Fruit fly (Drosophila melanogaster) whole organism, embryonic: ENCODE results near the gene CG44044.

Experiments
- Atf6 ChIP-seq: fragments of 200-800 bp; sonication (Bioruptor generic); IDR thresholded peaks from 2 replicates; pipeline ENCODE4 v1.3.6; 2022; ENCODE audit warnings: missing biosample characterization, missing genetic modification characterization
- B-H2 ChIP-seq: fragments of 200-800 bp; sonication (Bioruptor generic); optimal IDR thresholded peaks from 2 replicates; lab custom pipeline; 2018; ENCODE audit warnings: missing biosample characterization, mild to moderate bottlenecking, missing genetic modification characterization
- BEAF-32 ChIP-seq: fragments of 200-800 bp; sonication (Bioruptor generic); optimal IDR thresholded peaks from 3 replicates; lab custom pipeline; 2017; ENCODE audit warnings: missing biosample characterization, missing genetic modification characterization, mild to moderate bottlenecking, moderate library complexity, missing genetic modification reagents
- CG11247 ChIP-seq: fragments of 200-800 bp; sonication (Bioruptor generic); IDR thresholded peaks from 2 replicates; pipeline ENCODE4 v1.3.6; 2022; ENCODE audit warnings: missing biosample characterization, missing genetic modification characterization
- CG11456 ChIP-seq: fragments of 200-800 bp; sonication (Bioruptor generic); IDR thresholded peaks from 3 replicates; pipeline ENCODE4 v1.3.6; 2022; ENCODE audit warnings: missing biosample characterization, missing genetic modification characterization
- CG11696 ChIP-seq: fragments of 200-800 bp; sonication (Bioruptor generic); IDR thresholded peaks from 2 replicates; pipeline ENCODE4 v1.3.6; 2022; ENCODE audit warnings: missing biosample characterization, missing genetic modification characterization
- CG13296 ChIP-seq: fragments of 200-800 bp; sonication (Bioruptor generic); optimal IDR thresholded peaks from 3 replicates; lab custom pipeline; 2018; ENCODE audit warnings: missing biosample characterization, mild to moderate bottlenecking, missing genetic modification characterization
- CG14050 ChIP-seq: fragments of 200-800 bp; sonication (Bioruptor generic); IDR thresholded peaks from 3 replicates; pipeline ENCODE4 v1.3.6; 2022; ENCODE audit warnings: missing biosample characterization, missing genetic modification characterization
- CG1603 ChIP-seq: fragments of 200-800 bp; sonication (Bioruptor generic); optimal IDR thresholded peaks from 2 replicates; lab custom pipeline; 2019; ENCODE audit warnings: missing biosample characterization, mild to moderate bottlenecking, missing genetic modification characterization, moderate library complexity
- CG1647 ChIP-seq: fragments of 200-800 bp; sonication (Bioruptor generic); optimal IDR thresholded peaks from 3 replicates; lab custom pipeline; 2016; ENCODE audit warnings: missing biosample characterization, missing genetic modification characterization
- CG16815 ChIP-seq: fragments of 200-800 bp; sonication (Bioruptor generic); optimal IDR thresholded peaks from 3 replicates; lab custom pipeline; 2017; ENCODE audit warnings: missing biosample characterization, mild to moderate bottlenecking, missing genetic modification characterization
- CG17612 ChIP-seq: fragments of 200-800 bp; sonication (Bioruptor generic); IDR thresholded peaks from 2 replicates; pipeline ENCODE4 v1.3.6; 2022; ENCODE audit warnings: missing biosample characterization, missing genetic modification characterization
- CG1792 ChIP-seq: fragments of 200-800 bp; sonication (Bioruptor generic); optimal IDR thresholded peaks from 2 replicates; lab custom pipeline; 2016; ENCODE audit warnings: missing biosample characterization, missing genetic modification characterization
- CG18476 ChIP-seq: fragments of 200-800 bp; sonication (Bioruptor generic); optimal IDR thresholded peaks from 2 replicates; lab custom pipeline; 2016; ENCODE audit warnings: missing biosample characterization, mild to moderate bottlenecking, missing genetic modification characterization
- CG2199 ChIP-seq: fragments of 200-800 bp; sonication (Bioruptor generic); IDR thresholded peaks from 3 replicates; pipeline ENCODE4 v1.3.6; 2022; ENCODE audit warnings: missing biosample characterization, missing genetic modification characterization
- CG2875 ChIP-seq: fragments of 200-800 bp; sonication (Bioruptor generic); optimal IDR thresholded peaks from 2 replicates; lab custom pipeline; 2017; ENCODE audit warnings: missing biosample characterization, mild to moderate bottlenecking, missing genetic modification characterization, missing genetic modification reagents
- CG32767 ChIP-seq: fragments of 200-800 bp; sonication (Bioruptor generic); IDR thresholded peaks from 2 replicates; pipeline ENCODE4 v1.3.6; 2022; ENCODE audit warnings: missing biosample characterization, missing genetic modification characterization
- CG3281 ChIP-seq: fragments of 200-800 bp; sonication (Bioruptor generic); optimal IDR thresholded peaks from 3 replicates; lab custom pipeline; 2017; ENCODE audit warnings: missing biosample characterization, mild to moderate bottlenecking, missing genetic modification characterization
- CG3847 ChIP-seq: fragments of 200-800 bp; sonication (Bioruptor generic); IDR thresholded peaks from 2 replicates; pipeline ENCODE4 v1.3.6; 2022; ENCODE audit warnings: missing biosample characterization, missing genetic modification characterization
- CG6791 ChIP-seq: fragments of 200-800 bp; sonication (Bioruptor generic); IDR thresholded peaks from 3 replicates; pipeline ENCODE4 v1.3.6; 2022; ENCODE audit warnings: missing biosample characterization, missing genetic modification characterization; ENCODE audit not compliant: partially characterized antibody
- CG7372 ChIP-seq: fragments of 200-800 bp; sonication (Bioruptor generic); IDR thresholded peaks from 2 replicates; pipeline ENCODE4 v1.3.6; 2022; ENCODE audit warnings: missing biosample characterization, missing genetic modification characterization
- CG9609 ChIP-seq: fragments of 200-800 bp; sonication (Bioruptor generic); optimal IDR thresholded peaks from 3 replicates; lab custom pipeline; 2016; ENCODE audit warnings: missing biosample characterization, missing genetic modification characterization
- CoRest ChIP-seq: fragments of 200-800 bp; sonication (Bioruptor generic); optimal IDR thresholded peaks from 3 replicates; lab custom pipeline; 2018; ENCODE audit warnings: missing biosample characterization, mild to moderate bottlenecking, missing genetic modification characterization, moderate library complexity
- D19A ChIP-seq: fragments of 200-800 bp; optimal IDR thresholded peaks from 3 replicates; lab custom pipeline; 2019; ENCODE audit warnings: missing biosample characterization, mild to moderate bottlenecking, missing genetic modification characterization, moderate library complexity
- Mes4 ChIP-seq: fragments of 200-800 bp; sonication (Bioruptor generic); optimal IDR thresholded peaks from 2 replicates; lab custom pipeline; 2016; ENCODE audit warnings: missing biosample characterization, missing genetic modification characterization
- Opbp ChIP-seq: fragments of 200-800 bp; sonication (Bioruptor generic); IDR thresholded peaks from 3 replicates; pipeline ENCODE4 v1.3.6; 2022; ENCODE audit warnings: missing biosample characterization, missing genetic modification characterization; ENCODE audit not compliant: partially characterized antibody
- Sox100B ChIP-seq: fragments of 200-800 bp; sonication (Bioruptor generic); optimal IDR thresholded peaks from 3 replicates; lab custom pipeline; 2018; ENCODE audit warnings: missing biosample characterization, mild to moderate bottlenecking, missing genetic modification characterization
- Sry-β ChIP-seq: fragments of 200-800 bp; sonication (Bioruptor generic); optimal IDR thresholded peaks from 2 replicates; lab custom pipeline; 2018; ENCODE audit warnings: missing biosample characterization, mild to moderate bottlenecking, missing genetic modification characterization, moderate library complexity
- Trl ChIP-seq, 3 experiments: fragments of >200 bp in 2 of 3; fragments of 200-800 bp in 1 of 3; sonication (Bioruptor generic) in 1 of 3; optimal IDR thresholded peaks; 2 replicates in 1 of 3; 3 replicates in 2 of 3; lab custom pipeline; 2016 to 2017; ENCODE audit warnings: missing biosample characterization in 1 of 3, missing genetic modification characterization in 1 of 3
- Usf ChIP-seq: fragments of 200-800 bp; sonication (Bioruptor generic); optimal IDR thresholded peaks from 2 replicates; lab custom pipeline; 2017; ENCODE audit warnings: missing genotype, missing biosample characterization, missing genetic modification characterization
- Vsx1 ChIP-seq: fragments of 200-800 bp; sonication (Bioruptor generic); optimal IDR thresholded peaks from 2 replicates; lab custom pipeline; 2017; ENCODE audit warnings: missing biosample characterization, mild to moderate bottlenecking, missing genetic modification characterization, missing genetic modification reagents
- YL-1 ChIP-seq: fragments of 200-800 bp; sonication (Bioruptor generic); optimal IDR thresholded peaks from 3 replicates; lab custom pipeline; 2017; ENCODE audit warnings: missing biosample characterization, mild to moderate bottlenecking, missing genetic modification characterization
- aop ChIP-seq: fragments of 200-800 bp; sonication (Bioruptor generic); IDR thresholded peaks from 2 replicates; pipeline ENCODE4 v1.3.6; 2022; ENCODE audit warnings: missing biosample characterization, missing genetic modification characterization
- cato ChIP-seq: fragments of 200-800 bp; sonication (Bioruptor generic); optimal IDR thresholded peaks from 2 replicates; lab custom pipeline; 2016; ENCODE audit warnings: missing biosample characterization, missing genetic modification characterization, borderline replicate concordance
- danr ChIP-seq: fragments of 200-800 bp; sonication (Bioruptor generic); IDR thresholded peaks from 2 replicates; pipeline ENCODE4 v1.3.6; 2022; ENCODE audit warnings: missing biosample characterization, missing genetic modification characterization
- eyg ChIP-seq: fragments of 200-800 bp; sonication (Bioruptor generic); optimal IDR thresholded peaks from 3 replicates; lab custom pipeline; 2016; ENCODE audit warnings: missing biosample characterization, missing genetic modification characterization
- fu2 ChIP-seq: fragments of 200-800 bp; sonication (Bioruptor generic); optimal IDR thresholded peaks from 2 replicates; lab custom pipeline; 2016; ENCODE audit warnings: missing biosample characterization, missing genetic modification characterization
- gro ChIP-seq: fragments of 200-800 bp; sonication (Bioruptor generic); optimal IDR thresholded peaks from 2 replicates; lab custom pipeline; 2016; ENCODE audit warnings: missing biosample characterization, missing genetic modification characterization
- gsb-n ChIP-seq: fragments of 200-800 bp; sonication (Bioruptor generic); optimal IDR thresholded peaks from 3 replicates; lab custom pipeline; 2018; ENCODE audit warnings: missing biosample characterization, mild to moderate bottlenecking, missing genetic modification characterization
- odd ChIP-seq: fragments of 200-800 bp; sonication (Bioruptor generic); optimal IDR thresholded peaks from 2 replicates; lab custom pipeline; 2017; ENCODE audit warnings: missing biosample characterization, mild to moderate bottlenecking, missing genetic modification characterization
- otp ChIP-seq: fragments of 200-800 bp; sonication (Bioruptor generic); IDR thresholded peaks from 3 replicates; pipeline ENCODE4, ENCODE4 v1.3.6; 2022; ENCODE audit warnings: missing biosample characterization, missing genetic modification characterization
- peb ChIP-seq: fragments of 200-800 bp; sonication (Bioruptor generic); IDR thresholded peaks from 2 replicates; pipeline ENCODE4 v1.3.6; 2022; ENCODE audit warnings: missing biosample characterization, missing genetic modification characterization
- prd ChIP-seq, 3 experiments: fragments of >200 bp in 2 of 3; fragments of 200-800 bp in 1 of 3; sonication (Bioruptor generic) in 1 of 3; optimal IDR thresholded peaks in 2 of 3; IDR thresholded peaks in 1 of 3; 2 replicates in 2 of 3; 3 replicates in 1 of 3; pipeline versions ENCODE4 v1.3.6 to Lab custom; 2017 to 2022; ENCODE audit warnings: missing biosample characterization in 1 of 3, missing genetic modification characterization in 1 of 3
- psq ChIP-seq: fragments of 200-800 bp; sonication (Bioruptor generic); optimal IDR thresholded peaks from 2 replicates; lab custom pipeline; 2017; ENCODE audit warnings: missing biosample characterization, missing genetic modification characterization
- salm ChIP-seq: fragments of 200-800 bp; sonication (Bioruptor generic); optimal IDR thresholded peaks from 2 replicates; lab custom pipeline; 2018; ENCODE audit warnings: missing biosample characterization, mild to moderate bottlenecking, missing genetic modification characterization
- so ChIP-seq: fragments of 200-800 bp; sonication (Bioruptor generic); IDR thresholded peaks from 3 replicates; pipeline ENCODE4 v1.3.6; 2022; ENCODE audit warnings: missing biosample characterization, missing genetic modification characterization
- sob ChIP-seq: fragments of 200-800 bp; sonication (Bioruptor generic); IDR thresholded peaks from 2 replicates; pipeline ENCODE4 v1.3.6; 2022; ENCODE audit warnings: missing biosample characterization, missing genetic modification characterization
- sr ChIP-seq: fragments of 200-800 bp; sonication (Bioruptor generic); IDR thresholded peaks from 3 replicates; pipeline ENCODE4 v1.3.6; 2022; ENCODE audit warnings: missing biosample characterization, missing genetic modification characterization
- tll ChIP-seq, 2 experiments: fragments of 200-800 bp in 1 of 2; fragments of >200 bp in 1 of 2; sonication (Bioruptor generic) in 1 of 2; optimal IDR thresholded peaks; 2 replicates each; lab custom pipeline; 2017 to 2019; ENCODE audit warnings: missing biosample characterization in 2 of 2, missing genetic modification characterization in 2 of 2, mild to moderate bottlenecking in 1 of 2, moderate library complexity in 1 of 2
- tx ChIP-seq: fragments of 200-800 bp; sonication (Bioruptor generic); optimal IDR thresholded peaks from 2 replicates; lab custom pipeline; 2016; ENCODE audit warnings: missing biosample characterization, missing genetic modification characterization
- vfl ChIP-seq: fragments of 200-800 bp; sonication (Bioruptor generic); optimal IDR thresholded peaks from 2 replicates; lab custom pipeline; 2016; ENCODE audit warnings: missing biosample characterization, missing genetic modification characterization

CG44044 gene

DNA sequence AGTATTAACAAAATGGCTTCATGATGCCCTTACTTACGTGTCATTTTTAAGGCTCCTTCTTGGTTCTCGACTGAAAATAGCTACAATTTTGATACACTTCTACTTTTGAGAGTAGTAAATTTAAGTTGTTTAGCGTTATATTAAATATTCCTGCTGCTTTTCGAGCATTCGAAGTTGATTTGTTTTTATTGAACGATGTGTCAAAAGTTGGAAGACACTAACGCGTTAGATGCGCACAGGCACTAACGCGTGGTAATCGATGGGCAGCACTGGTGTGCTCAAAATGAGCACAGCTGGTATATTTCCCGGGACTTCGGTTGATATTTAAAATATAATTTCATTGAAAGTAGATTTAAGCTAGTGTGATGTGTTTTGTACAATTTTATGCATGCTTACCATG, 37.5 kb downstream of the CG44044 start, which contains the start of gene CG17931 (continued):
- TF ChIP-seq so (GFP tag; lab: Robert Waterston, UW) (no peak), CG18476 (GFP tag; lab: Kevin White, UChicago) (no peak), CG7372 (no peak), sob (GFP tag; lab: Robert Waterston, UW) (no peak), salm (tag; lab: Kevin White, UChicago) (no peak), tx (GFP tag; lab: Kevin White, UChicago) (no peak), Mes4 (GFP tag; lab: Kevin White, UChicago) (no peak), psq (GFP tag; lab: Kevin White, UChicago) (no peak), danr (GFP tag; lab: Robert Waterston, UW) (no peak), fu2 (no peak), CG6791 (GFP tag; lab: Robert Waterston, UW) (no peak), peb (no peak), Trl (optimal IDR thresholded peaks at IDR 0.05; lab: Kevin White, UChicago) (no peak), Trl (GFP tag; optimal IDR thresholded peaks at IDR 0.05; lab: Kevin White, UChicago) (no peak), gsb-n (tag; lab: Kevin White, UChicago) (peak; percentile 8), Opbp (GFP tag; lab: Robert Waterston, UW) (peak; percentile 56; the same call in 2 of the 3 replicates), Sox100B (GFP tag; lab: Kevin White, UChicago) (no peak), CG3847 (GFP tag; lab: Robert Waterston, UW) (peak; percentile 32; the same call in 1 of the 2 replicates), CG11696 (GFP tag; lab: Robert Waterston, UW) (no peak), CG16815 (GFP tag; lab: Kevin White, UChicago) (no peak), eyg (GFP tag; lab: Kevin White, UChicago) (no peak), prd (optimal IDR thresholded peaks at IDR 0.05; lab: Kevin White, UChicago) (no peak), prd (GFP tag; IDR thresholded peaks at IDR 0.05; lab: Robert Waterston, UW) (no peak), CG13296 (GFP tag; lab: Kevin White, UChicago) (no peak), CoRest (tag; lab: Kevin White, UChicago) (peak; percentile 35), CG14050 (no peak), CG1647 (GFP tag; lab: Kevin White, UChicago) (no peak), tll (GFP tag; optimal IDR thresholded peaks at IDR 0.05; lab: Kevin White, UChicago) (no peak), Usf (GFP tag; lab: Kevin White, UChicago) (no peak), CG9609 (no peak), CG2875 (no peak), B-H2 (no peak), D19A (peak; percentile 36), Sry-β (GFP tag; lab: Kevin White, UChicago) (no peak), Atf6 (no peak), CG3281 (no peak), vfl (peak; percentile 21), sr (GFP tag; lab: Robert Waterston, UW) (no peak), aop (GFP tag; lab: Robert Waterston, UW) (no peak), gro (GFP tag; lab: Kevin White, UChicago) (no peak), cato (no peak), BEAF-32 (GFP tag; lab: Kevin White, UChicago) (peak; percentile 49), otp (GFP tag; lab: Robert Waterston, UW) (no peak), CG11456 (GFP tag; lab: Robert Waterston, UW) (no peak), CG11247 (no peak), odd (no peak), CG32767 (no peak), CG1603 (tag; lab: Kevin White, UChicago) (peak; percentile 86), Vsx1 (GFP tag; lab: Kevin White, UChicago) (no peak), CG2199 (peak; percentile 78), CG1792 (GFP tag; lab: Kevin White, UChicago) (no peak), CG17612 (GFP tag; lab: Robert Waterston, UW) (no peak), YL-1 (GFP tag; lab: Kevin White, UChicago) (peak; percentile 62)
